In genomic region chrIV:11474067-11474466, ce11 we compare ENCODE assay signal across 5 worm cellular contexts.
TF ChIP-seq lines count a peak whose summit lies in the region.

No protein-coding gene starts in this region.

TF ChIP-seq in whole organism, L1 larva, 84 proteins besides CTCF, POLR2A, EP300 and RAD21 (continues in another document):
- TF ChIP-seq zag-1 (tag; optimal IDR thresholded peaks at IDR 0.05; lab: Kevin White, UChicago) (no peak), sox-4 (tag; optimal IDR thresholded peaks at IDR 0.05; lab: Kevin White, UChicago) (no peak), nhr-84 (tag; optimal IDR thresholded peaks at IDR 0.05; lab: Kevin White, UChicago) (no peak), unc-86 (tag; optimal IDR thresholded peaks at IDR 0.05; lab: Kevin White, UChicago) (peak; percentile 43), ama-1 (optimal IDR thresholded peaks at IDR 0.05; lab: Kevin White, UChicago) (peak; percentile 59), tbx-2 (tag; optimal IDR thresholded peaks at IDR 0.05; lab: Kevin White, UChicago) (peak; percentile 46), ztf-11 (tag; optimal IDR thresholded peaks at IDR 0.05; lab: Kevin White, UChicago) (peak in 1 of 2 experiments; percentile 50), nhr-76 (tag; optimal IDR thresholded peaks at IDR 0.05; lab: Kevin White, UChicago) (peak; percentile 46), fkh-4 (tag; optimal IDR thresholded peaks at IDR 0.05; lab: Kevin White, UChicago; ENCODE audit: borderline replicate concordance) (no peak), aha-1 (tag; optimal IDR thresholded peaks at IDR 0.05; lab: Kevin White, UChicago) (no peak), mef-2 (tag; optimal IDR thresholded peaks at IDR 0.05; lab: Kevin White, UChicago) (no peak), dsc-1 (tag; optimal IDR thresholded peaks at IDR 0.05; lab: Kevin White, UChicago) (peak; percentile 62), ztf-4 (tag; optimal IDR thresholded peaks at IDR 0.05; lab: Kevin White, UChicago) (no peak), mab-9 (GFP tag; IDR thresholded peaks at IDR 0.05; lab: Robert Waterston, UW) (no peak), vab-15 (tag; optimal IDR thresholded peaks at IDR 0.05; lab: Kevin White, UChicago) (peak; percentile 80), pag-3 (tag; optimal IDR thresholded peaks at IDR 0.05; lab: Kevin White, UChicago; ENCODE audit: borderline replicate concordance, insufficient read depth) (no peak), ceh-8 (GFP tag; optimal IDR thresholded peaks at IDR 0.05; lab: Kevin White, UChicago) (no peak), ceh-63 (GFP tag; optimal IDR thresholded peaks at IDR 0.05; lab: Kevin White, UChicago) (no peak)

TF ChIP-seq in whole organism, L3 larva, 47 proteins besides CTCF, POLR2A, EP300 and RAD21 (continues in another document):
- TF ChIP-seq fkh-10 (GFP tag; optimal IDR thresholded peaks at IDR 0.05; lab: Kevin White, UChicago) (no peak), pha-4 (tag; optimal IDR thresholded peaks at IDR 0.05; lab: Kevin White, UChicago) (peak; percentile 80), nhr-12 (tag; optimal IDR thresholded peaks at IDR 0.05; lab: Kevin White, UChicago) (no peak), nhr-67 (tag; optimal IDR thresholded peaks at IDR 0.05; lab: Kevin White, UChicago) (no peak), ama-1 (optimal IDR thresholded peaks at IDR 0.05; lab: Kevin White, UChicago) (peak; percentile 87), lin-15B (tag; optimal IDR thresholded peaks at IDR 0.05; lab: Kevin White, UChicago) (peak; percentile 10), nhr-77 (tag; optimal IDR thresholded peaks at IDR 0.05; lab: Kevin White, UChicago) (no peak), R02D3.7 (tag; optimal IDR thresholded peaks at IDR 0.05; lab: Kevin White, UChicago) (peak; percentile 2), nhr-23 (tag; optimal IDR thresholded peaks at IDR 0.05; lab: Kevin White, UChicago) (peak; percentile 76), fos-1 (tag; optimal IDR thresholded peaks at IDR 0.05; lab: Kevin White, UChicago) (peak; percentile 35), nhr-43 (tag; optimal IDR thresholded peaks at IDR 0.05; lab: Kevin White, UChicago; ENCODE audit: poor library complexity, severe bottlenecking) (peak; percentile 77), skn-1 (tag; optimal IDR thresholded peaks at IDR 0.05; lab: Kevin White, UChicago) (peak; percentile 34), ceh-28 (tag; optimal IDR thresholded peaks at IDR 0.05; lab: Kevin White, UChicago) (peak; percentile 8), hmg-11 (tag; optimal IDR thresholded peaks at IDR 0.05; lab: Kevin White, UChicago) (peak; percentile 82), zag-1 (tag; optimal IDR thresholded peaks at IDR 0.05; lab: Kevin White, UChicago) (no peak), lin-39 (tag; optimal IDR thresholded peaks at IDR 0.05; lab: Kevin White, UChicago) (peak; percentile 84), elt-2 (tag; optimal IDR thresholded peaks at IDR 0.05; lab: Kevin White, UChicago) (peak; percentile 69), egl-5 (tag; optimal IDR thresholded peaks at IDR 0.05; lab: Kevin White, UChicago) (peak; percentile 10), nfya-1 (tag; optimal IDR thresholded peaks at IDR 0.05; lab: Kevin White, UChicago; ENCODE audit: insufficient read depth) (peak; percentile 53)

TF ChIP-seq in whole organism, early embryonic, 17 proteins besides CTCF, POLR2A, EP300 and RAD21:
- TF ChIP-seq F13C5.2 (tag; optimal IDR thresholded peaks at IDR 0.05; lab: Kevin White, UChicago) (peak; percentile 95), hnd-1 (tag; optimal IDR thresholded peaks at IDR 0.05; lab: Kevin White, UChicago) (peak; percentile 87), hmg-4 (GFP tag; optimal IDR thresholded peaks at IDR 0.05; lab: Kevin White, UChicago) (peak; percentile 97), tra-4 (tag; optimal IDR thresholded peaks at IDR 0.05; lab: Kevin White, UChicago) (peak; percentile 62), sea-1 (GFP tag; conservative IDR thresholded peaks at IDR 0.05; lab: Robert Waterston, UW) (peak; percentile 96), ceh-36 (tag; optimal IDR thresholded peaks at IDR 0.05; lab: Kevin White, UChicago) (peak; percentile 93), hmbx-1 (tag; optimal IDR thresholded peaks at IDR 0.05; lab: Kevin White, UChicago) (peak; percentile 92), tbx-37 (GFP tag; conservative IDR thresholded peaks at IDR 0.05; lab: Robert Waterston, UW) (peak; percentile 95), pes-1 (GFP tag; IDR thresholded peaks at IDR 0.05; lab: Robert Waterston, UW) (peak; percentile 95), scrt-1 (GFP tag; IDR thresholded peaks at IDR 0.05; lab: Robert Waterston, UW) (peak; percentile 94), ceh-13 (GFP tag; optimal IDR thresholded peaks at IDR 0.05; lab: Kevin White, UChicago) (peak; percentile 84), flt-1 (GFP tag; IDR thresholded peaks at IDR 0.05; lab: Robert Waterston, UW) (peak; percentile 91), B0310.2 (tag; optimal IDR thresholded peaks at IDR 0.05; lab: Kevin White, UChicago) (peak; percentile 92), aly-1 (tag; optimal IDR thresholded peaks at IDR 0.05; lab: Kevin White, UChicago) (peak; percentile 95), ama-1 (optimal IDR thresholded peaks at IDR 0.05; lab: Kevin White, UChicago) (peak; percentile 65), ets-7 (tag; optimal IDR thresholded peaks at IDR 0.05; lab: Kevin White, UChicago) (peak; percentile 86), tbx-11 (GFP tag; IDR thresholded peaks at IDR 0.05; lab: Robert Waterston, UW) (peak; percentile 97)

TF ChIP-seq in whole organism, midembryonic, 9 proteins besides CTCF, POLR2A, EP300 and RAD21:
- TF ChIP-seq ref-1 (GFP tag; conservative IDR thresholded peaks at IDR 0.05; lab: Robert Waterston, UW): peak; percentile 91
- peak; percentile 96 for TF ChIP-seq tab-1 (GFP tag; IDR thresholded peaks at IDR 0.05; lab: Robert Waterston, UW)
- peak; percentile 90 for TF ChIP-seq cog-1 (tag; optimal IDR thresholded peaks at IDR 0.05; lab: Kevin White, UChicago)
- peak; percentile 86 for TF ChIP-seq T22C8.4 (GFP tag; IDR thresholded peaks at IDR 0.05; lab: Robert Waterston, UW)
- TF ChIP-seq klf-2 (GFP tag; conservative IDR thresholded peaks at IDR 0.05; lab: Robert Waterston, UW): peak; percentile 96
- peak; percentile 94 for TF ChIP-seq ztf-29 (GFP tag; IDR thresholded peaks at IDR 0.05; lab: Robert Waterston, UW)
- peak; percentile 78 for TF ChIP-seq med-1 (GFP tag; optimal IDR thresholded peaks at IDR 0.05; lab: Kevin White, UChicago; ENCODE audit: insufficient read depth)
- TF ChIP-seq ztf-23 (GFP tag; IDR thresholded peaks at IDR 0.05; lab: Robert Waterston, UW): peak; percentile 95
- peak; percentile 96 for TF ChIP-seq flt-1 (GFP tag; IDR thresholded peaks at IDR 0.05; lab: Robert Waterston, UW)

TF ChIP-seq in whole organism, young adult, 124 proteins besides CTCF, POLR2A, EP300 and RAD21 (continues in another document):
- peak; percentile 62 for TF ChIP-seq hlh-12 (tag; optimal IDR thresholded peaks at IDR 0.05; lab: Kevin White, UChicago)
- no peak for TF ChIP-seq Y53F4B.3 (GFP tag; IDR thresholded peaks at IDR 0.05; lab: Robert Waterston, UW)
- no peak for TF ChIP-seq efl-1 (GFP tag; optimal IDR thresholded peaks at IDR 0.05; lab: Kevin White, UChicago)
- peak; percentile 50 for TF ChIP-seq egrh-3 (GFP tag; IDR thresholded peaks at IDR 0.05; lab: Robert Waterston, UW)
- TF ChIP-seq cebp-2 (GFP tag; IDR thresholded peaks at IDR 0.05; lab: Robert Waterston, UW): peak; percentile 97
- TF ChIP-seq ceh-40 (GFP tag; IDR thresholded peaks at IDR 0.05; lab: Robert Waterston, UW): peak; percentile 90
- peak; percentile 83 for TF ChIP-seq F23B12.7 (tag; optimal IDR thresholded peaks at IDR 0.05; lab: Kevin White, UChicago; ENCODE audit: insufficient read depth)
- peak; percentile 72 for TF ChIP-seq ztf-26 (tag; optimal IDR thresholded peaks at IDR 0.05; lab: Kevin White, UChicago)
- TF ChIP-seq ztf-25 (GFP tag; IDR thresholded peaks at IDR 0.05; lab: Robert Waterston, UW): peak; percentile 98
- peak; percentile 90 for TF ChIP-seq attf-5 (GFP tag; optimal IDR thresholded peaks at IDR 0.05; lab: Kevin White, UChicago)
- peak; percentile 87 for TF ChIP-seq mes-4 (tag; optimal IDR thresholded peaks at IDR 0.05; lab: Kevin White, UChicago)
- TF ChIP-seq cebp-1 (GFP tag; IDR thresholded peaks at IDR 0.05; lab: Robert Waterston, UW): no peak
- TF ChIP-seq cebp-1 (tag; optimal IDR thresholded peaks at IDR 0.05; lab: Kevin White, UChicago): peak; percentile 84
- TF ChIP-seq sea-2 (GFP tag; IDR thresholded peaks at IDR 0.05; lab: Robert Waterston, UW): peak; percentile 76; the same call in 1 of the 2 replicates
- peak; percentile 72 for TF ChIP-seq attf-3 (GFP tag; conservative IDR thresholded peaks at IDR 0.05; lab: Robert Waterston, UW)
- TF ChIP-seq F52B5.7 (tag; optimal IDR thresholded peaks at IDR 0.05; lab: Kevin White, UChicago): peak; percentile 98
- peak; percentile 68 for TF ChIP-seq ceh-100 (GFP tag; IDR thresholded peaks at IDR 0.05; lab: Robert Waterston, UW)
- peak; percentile 99 for TF ChIP-seq lin-26 (GFP tag; IDR thresholded peaks at IDR 0.05; lab: Robert Waterston, UW)
- peak; percentile 97 for TF ChIP-seq egl-44 (GFP tag; IDR thresholded peaks at IDR 0.05; lab: Robert Waterston, UW)
- TF ChIP-seq B0019.2 (GFP tag; conservative IDR thresholded peaks at IDR 0.05; lab: Robert Waterston, UW): peak; percentile 70
- TF ChIP-seq tbp1 (GFP tag; optimal IDR thresholded peaks at IDR 0.05; lab: Kevin White, UChicago): peak; percentile 97
- peak; percentile 92; the same call in 1 of the 2 replicates for TF ChIP-seq ceh-58 (GFP tag; IDR thresholded peaks at IDR 0.05; lab: Robert Waterston, UW)
- peak; percentile 75 for TF ChIP-seq rpc-1 (optimal IDR thresholded peaks at IDR 0.05; lab: Kevin White, UChicago)
- peak; percentile 95 for TF ChIP-seq rpc-1 (tag; optimal IDR thresholded peaks at IDR 0.05; lab: Kevin White, UChicago)
- TF ChIP-seq Y53G8AR.9 (GFP tag; conservative IDR thresholded peaks at IDR 0.05; lab: Robert Waterston, UW): peak; percentile 86
- peak; percentile 75; the same call in 1 of the 2 replicates for TF ChIP-seq pbrm-1 (GFP tag; IDR thresholded peaks at IDR 0.05; lab: Robert Waterston, UW)
- peak; percentile 68 for TF ChIP-seq nhr-179 (tag; optimal IDR thresholded peaks at IDR 0.05; lab: Kevin White, UChicago)
- TF ChIP-seq B0336.3 (GFP tag; IDR thresholded peaks at IDR 0.05; lab: Robert Waterston, UW): peak; percentile 87
- 0 out of 2 replicates have a peak, but pooled peaks have one; percentile 15 for TF ChIP-seq aptf-3 (GFP tag; IDR thresholded peaks at IDR 0.05; lab: Robert Waterston, UW)
- TF ChIP-seq ztf-6 (GFP tag; IDR thresholded peaks at IDR 0.05; lab: Robert Waterston, UW): peak; percentile 73; the same call in 1 of the 2 replicates
- TF ChIP-seq ceh-27 (GFP tag; optimal IDR thresholded peaks at IDR 0.05; lab: Kevin White, UChicago): peak; percentile 90
- peak; percentile 68 for TF ChIP-seq snpc-4 (GFP tag; optimal IDR thresholded peaks at IDR 0.05; lab: Kevin White, UChicago)
- TF ChIP-seq snpc-4 (tag; optimal IDR thresholded peaks at IDR 0.05; lab: Kevin White, UChicago): peak; percentile 33 to 70 (median 64)
- peak; percentile 75 for TF ChIP-seq F10E7.11 (tag; optimal IDR thresholded peaks at IDR 0.05; lab: Kevin White, UChicago)
- peak; percentile 67 for TF ChIP-seq snpc-1.1 (tag; optimal IDR thresholded peaks at IDR 0.05; lab: Kevin White, UChicago; ENCODE audit: insufficient read depth)

Comparison
In these comparisons a context has a peak if more than half of its experiments do, and no peak if none do; other contexts are left out.
1. Of the 8 proteins assayed by ChIP-seq in both whole organism, young adult and whole organism, L1 larva: peak only in whole organism, young adult: none; only in whole organism, L1 larva: efl-1; in both: ama-1, dpl-1, nhr-90, snpc-4 and unc-130; in neither: 1; mixed calls (peak in some experiments, not most) for 1.